Worm (Caenorhabditis elegans) whole organism, L3 larva: ENCODE measurements around the gene cpf-1.

Experiments
- ZK546.5 ChIP-seq: sonication (generic microtip); optimal IDR thresholded peaks from 2 replicates; lab custom pipeline; 2017; ENCODE audit warnings: missing biosample characterization, missing genetic modification characterization
- aly-2 ChIP-seq: fragments of 150-350 bp; optimal IDR thresholded peaks from 2 replicates; lab custom pipeline; 2014; ENCODE audit warnings: missing biosample characterization, missing genetic modification characterization
- ama-1 ChIP-seq: fragments of 150-350 bp; optimal IDR thresholded peaks from 2 replicates; lab custom pipeline; 2018
- ceh-9 ChIP-seq: sonication (generic microtip); optimal IDR thresholded peaks from 2 replicates; lab custom pipeline; 2018; ENCODE audit warnings: missing biosample characterization, missing genetic modification characterization
- daf-12 ChIP-seq: fragments of 150-350 bp; optimal IDR thresholded peaks from 2 replicates; lab custom pipeline; 2014; ENCODE audit warnings: missing biosample characterization, missing genetic modification reagents, missing genetic modification characterization
- egl-27 ChIP-seq: sonication (generic microtip); optimal IDR thresholded peaks from 4 replicates; lab custom pipeline; 2017; ENCODE audit warnings: missing biosample characterization, missing genetic modification reagents, missing genetic modification characterization
- elt-1 ChIP-seq: fragments of 150-350 bp; optimal IDR thresholded peaks from 2 replicates; lab custom pipeline; 2014; ENCODE audit warnings: missing biosample characterization, missing genetic modification characterization
- elt-2 ChIP-seq: sonication (generic microtip); optimal IDR thresholded peaks from 2 replicates; lab custom pipeline; 2016; ENCODE audit warnings: missing genetic modification reagents, mild to moderate bottlenecking, missing genetic modification characterization, missing compliant biosample characterization
- elt-3 ChIP-seq, 3 experiments: fragments of 150-350 bp in 1 of 3; sonication (generic microtip) in 2 of 3; optimal IDR thresholded peaks; 2 replicates in 2 of 3; 4 replicates in 1 of 3; lab custom pipeline; 2014 to 2017; ENCODE audit warnings: missing biosample characterization in 3 of 3, missing genetic modification characterization in 3 of 3
- eor-1 ChIP-seq, 2 experiments: fragments of 150-350 bp; optimal IDR thresholded peaks; 2 replicates each; lab custom pipeline; 2014 to 2018; ENCODE audit warnings: missing biosample characterization in 2 of 2, missing genetic modification characterization in 2 of 2
- fkh-2 ChIP-seq: fragments of 150-350 bp; optimal IDR thresholded peaks from 2 replicates; lab custom pipeline; 2014; ENCODE audit warnings: missing biosample characterization, missing genetic modification reagents, missing genetic modification characterization
- hmg-11 ChIP-seq: sonication (generic microtip); optimal IDR thresholded peaks from 2 replicates; lab custom pipeline; 2016; ENCODE audit warnings: missing genetic modification characterization, missing compliant biosample characterization
- jun-1 ChIP-seq: fragments of 150-350 bp; optimal IDR thresholded peaks from 2 replicates; lab custom pipeline; 2014; ENCODE audit warnings: missing biosample characterization, missing genetic modification reagents, missing genetic modification characterization
- lin-15B ChIP-seq: fragments of 150-350 bp; optimal IDR thresholded peaks from 2 replicates; lab custom pipeline; 2014; ENCODE audit warnings: missing biosample characterization, missing genetic modification characterization
- lsy-12 ChIP-seq: sonication (generic microtip); optimal IDR thresholded peaks from 2 replicates; lab custom pipeline; 2016; ENCODE audit warnings: mild to moderate bottlenecking, missing genetic modification characterization, missing compliant biosample characterization
- mdl-1 ChIP-seq: fragments of 150-350 bp; optimal IDR thresholded peaks from 2 replicates; lab custom pipeline; 2014; ENCODE audit warnings: missing biosample characterization, missing genetic modification characterization
- mml-1 ChIP-seq: fragments of 150-350 bp; sonication (generic microtip); optimal IDR thresholded peaks from 3 replicates; lab custom pipeline; 2014; ENCODE audit warnings: missing biosample characterization, missing genetic modification characterization
- nfya-1 ChIP-seq: sonication (generic microtip); optimal IDR thresholded peaks from 2 replicates; lab custom pipeline; 2017; ENCODE audit warnings: missing genetic modification characterization, mild to moderate bottlenecking, missing compliant biosample characterization, antibody characterized with exemption, moderate library complexity; ENCODE audit not compliant: insufficient read depth
- nhr-11 ChIP-seq: fragments of 150-350 bp; optimal IDR thresholded peaks from 2 replicates; lab custom pipeline; 2014; ENCODE audit warnings: missing biosample characterization, missing genetic modification characterization
- nhr-23 ChIP-seq: fragments of 150-350 bp; optimal IDR thresholded peaks from 2 replicates; lab custom pipeline; 2014; ENCODE audit warnings: missing biosample characterization, missing genetic modification reagents, missing genetic modification characterization
- nhr-237 ChIP-seq: fragments of 150-350 bp; optimal IDR thresholded peaks from 2 replicates; lab custom pipeline; 2014; ENCODE audit warnings: missing biosample characterization, missing genetic modification characterization
- nhr-25 ChIP-seq: sonication (generic microtip); optimal IDR thresholded peaks from 2 replicates; lab custom pipeline; 2017; ENCODE audit warnings: missing biosample characterization, missing genetic modification characterization
- nhr-28 ChIP-seq: fragments of 150-350 bp; optimal IDR thresholded peaks from 2 replicates; lab custom pipeline; 2014; ENCODE audit warnings: missing biosample characterization, missing genetic modification characterization
- nhr-43 ChIP-seq: sonication (generic microtip); optimal IDR thresholded peaks from 2 replicates; lab custom pipeline; 2016; ENCODE audit warnings: mild to moderate bottlenecking, missing genetic modification characterization, missing compliant biosample characterization; ENCODE audit not compliant: poor library complexity, severe bottlenecking
- nhr-67 ChIP-seq: fragments of 150-350 bp; optimal IDR thresholded peaks from 2 replicates; lab custom pipeline; 2014; ENCODE audit warnings: missing biosample characterization, missing genetic modification characterization
- nhr-76 ChIP-seq: fragments of 150-350 bp; sonication (generic microtip); optimal IDR thresholded peaks from 5 replicates; lab custom pipeline; 2014; ENCODE audit warnings: missing biosample characterization, missing genetic modification characterization
- nhr-77 ChIP-seq: fragments of 150-350 bp; optimal IDR thresholded peaks from 2 replicates; lab custom pipeline; 2014; ENCODE audit warnings: missing biosample characterization, missing genetic modification characterization
- pha-4 ChIP-seq: fragments of 150-350 bp; optimal IDR thresholded peaks from 2 replicates; lab custom pipeline; 2014; ENCODE audit warnings: missing biosample characterization, missing genetic modification reagents, missing genetic modification characterization
- pqm-1 ChIP-seq: fragments of 150-350 bp; optimal IDR thresholded peaks from 2 replicates; lab custom pipeline; 2017; ENCODE audit warnings: missing biosample characterization, missing genetic modification characterization, inconsistent platforms
- sea-2 ChIP-seq: fragments of 150-350 bp; sonication (generic microtip); optimal IDR thresholded peaks from 4 replicates; lab custom pipeline; 2014; ENCODE audit warnings: missing biosample characterization, missing genetic modification reagents, missing genetic modification characterization
- skn-1 ChIP-seq: fragments of 150-350 bp; optimal IDR thresholded peaks from 2 replicates; lab custom pipeline; 2014; ENCODE audit warnings: missing biosample characterization, missing genetic modification characterization
- snpc-4 ChIP-seq: fragments of 150-350 bp; optimal IDR thresholded peaks from 2 replicates; lab custom pipeline; 2014; ENCODE audit warnings: missing biosample characterization, missing genetic modification characterization
- tbx-2 ChIP-seq: sonication (generic microtip); optimal IDR thresholded peaks from 2 replicates; lab custom pipeline; 2016; ENCODE audit warnings: mild to moderate bottlenecking, missing genetic modification characterization, missing compliant biosample characterization
- unc-39 ChIP-seq: sonication (generic microtip); optimal IDR thresholded peaks from 4 replicates; lab custom pipeline; 2017; ENCODE audit warnings: missing biosample characterization, missing genetic modification characterization
- unc-62 ChIP-seq: fragments of 150-350 bp; sonication (generic microtip); optimal IDR thresholded peaks from 4 replicates; lab custom pipeline; 2014; ENCODE audit warnings: missing biosample characterization, missing genetic modification reagents, missing genetic modification characterization
- zag-1 ChIP-seq: fragments of 150-350 bp; optimal IDR thresholded peaks from 2 replicates; lab custom pipeline; 2014; ENCODE audit warnings: missing biosample characterization, missing genetic modification characterization
- ztf-4 ChIP-seq: fragments of 150-350 bp; optimal IDR thresholded peaks from 2 replicates; lab custom pipeline; 2014; ENCODE audit warnings: missing biosample characterization, missing genetic modification characterization

The cpf-1 gene

DNA sequence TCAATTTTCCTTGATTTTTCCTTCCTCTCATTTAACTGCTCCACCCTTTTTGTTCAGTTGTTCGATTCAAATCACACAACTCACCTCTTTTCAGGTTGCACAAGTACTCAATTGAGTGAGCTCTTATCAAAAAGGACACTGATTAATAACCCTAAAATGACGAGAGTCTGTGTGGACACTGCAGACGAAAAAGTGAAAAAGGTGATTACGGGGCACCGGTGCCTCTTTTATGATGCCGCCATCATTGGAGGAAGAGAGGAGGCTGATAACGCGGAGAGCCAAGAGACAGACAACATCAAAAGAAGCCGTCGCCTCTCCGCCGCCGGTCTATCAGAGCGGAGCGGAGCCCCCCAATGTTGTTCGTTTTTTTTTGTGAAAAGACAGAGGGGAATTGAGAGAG is 22.9 kb upstream of the cpf-1 start, which contains the start of gene sptf-2:
Gene sptf-2, plus strand, starts transcription at position 297 of the 400 bp plus-strand sequence.
- TF ChIP-seq lsy-12 (tag; lab: Kevin White, UChicago): no peak
- TF ChIP-seq nhr-237: no peak
- no peak for TF ChIP-seq ceh-9 (tag; lab: Kevin White, UChicago)
- TF ChIP-seq nhr-77: no peak
- no peak for TF ChIP-seq mdl-1 (tag; lab: Kevin White, UChicago)
- no peak for TF ChIP-seq nhr-43 (tag; lab: Kevin White, UChicago)
- peak; percentile 75 for TF ChIP-seq jun-1 (tag; lab: Kevin White, UChicago)
- TF ChIP-seq aly-2 (tag; lab: Kevin White, UChicago): no peak
- TF ChIP-seq elt-2: peak; percentile 98
- TF ChIP-seq sea-2 (GFP tag; lab: Kevin White, UChicago): no peak
- no peak for TF ChIP-seq ZK546.5
- TF ChIP-seq lin-15B: no peak
- TF ChIP-seq pqm-1 (tag; lab: Kevin White, UChicago): peak; percentile 88
- TF ChIP-seq pha-4 (tag; lab: Kevin White, UChicago): peak; percentile 34
- no peak for TF ChIP-seq hmg-11
- TF ChIP-seq unc-62 (GFP tag; lab: Kevin White, UChicago): no peak
- TF ChIP-seq nhr-25 (tag; lab: Kevin White, UChicago): no peak
- peak; percentile 16 for TF ChIP-seq nfya-1
- TF ChIP-seq daf-12: no peak
- no peak for TF ChIP-seq ztf-4 (tag; lab: Kevin White, UChicago)
- no peak for TF ChIP-seq mml-1 (tag; lab: Kevin White, UChicago)
- TF ChIP-seq eor-1 (tag; optimal IDR thresholded peaks at IDR 0.05; lab: Kevin White, UChicago): no peak
- TF ChIP-seq skn-1: peak; percentile 17
- TF ChIP-seq nhr-76: no peak
- TF ChIP-seq, all 47 proteins: peak for 6

DNA sequence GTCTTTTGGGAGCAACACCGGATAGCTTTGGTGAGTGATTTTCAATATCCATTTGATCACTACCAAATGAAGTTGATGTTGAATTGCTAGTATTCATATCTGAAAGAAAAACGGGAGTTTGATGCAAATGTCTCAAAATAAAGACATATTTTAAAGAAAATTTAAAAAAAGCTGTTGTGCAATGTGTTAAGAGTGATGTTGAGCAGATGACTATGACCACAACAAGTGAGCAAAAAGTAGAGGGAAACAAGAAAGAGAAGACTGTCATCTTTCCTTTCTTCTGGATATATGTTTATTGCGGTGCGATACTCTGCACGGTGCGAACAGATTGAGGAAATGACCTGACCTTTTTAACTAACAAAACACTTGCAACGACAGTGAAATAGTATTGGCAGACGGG is 21.2 kb upstream of the cpf-1 start, which contains the start of gene T22C8.4:
Gene T22C8.4, minus strand, starts transcription at position 101 of the 400 bp plus-strand sequence.
- TF ChIP-seq ama-1 (lab: Kevin White, UChicago) (no peak), nhr-23 (tag; lab: Kevin White, UChicago) (no peak), snpc-4 (no peak), nhr-67 (tag; lab: Kevin White, UChicago) (no peak), skn-1 (no peak), unc-39 (no peak), zag-1 (tag; lab: Kevin White, UChicago) (no peak)

ce11 chrII:8621883-8622282 is 19.6 kb upstream of the cpf-1 start, which contains the start of gene T22C8.3:
T22C8.3 (minus strand) TSS chrII:8621983.
- no peak for TF ChIP-seq mdl-1 (tag; lab: Kevin White, UChicago)
- TF ChIP-seq unc-39: no peak
- TF ChIP-seq pha-4 (tag; lab: Kevin White, UChicago): peak; percentile 10

- TF ChIP-seq fkh-2 (tag; lab: Kevin White, UChicago) (no peak), zag-1 (tag; lab: Kevin White, UChicago) (no peak)
These were observed 15.3 kb upstream of the cpf-1 start, which contains the start of gene chhy-1 for ce11 chrII:8617516-8617915. chhy-1 (minus strand) TSS chrII:8617616.

DNA sequence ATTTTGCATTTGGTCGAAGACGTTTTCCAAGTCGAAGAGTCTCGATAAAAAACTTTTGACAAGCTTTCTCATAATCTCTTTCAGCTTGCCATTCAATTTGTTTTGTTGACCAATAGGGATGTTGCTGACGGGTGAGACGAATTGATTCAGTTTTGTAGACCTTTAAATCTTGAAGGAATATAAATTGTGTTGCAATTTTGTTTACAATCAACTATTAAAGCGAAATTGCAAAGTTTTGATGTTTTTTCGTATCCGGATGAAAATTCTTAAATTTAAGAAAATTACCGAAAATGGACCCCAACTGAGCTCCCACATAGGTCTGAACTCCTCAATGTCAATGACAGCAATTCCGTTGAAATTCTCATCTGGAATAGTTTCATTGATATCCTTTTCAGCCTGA is 13.9 kb upstream of the cpf-1 start:
- TF ChIP-seq nhr-28 (tag; lab: Kevin White, UChicago) (no peak), pha-4 (tag; lab: Kevin White, UChicago) (no peak), nhr-11 (tag; lab: Kevin White, UChicago) (no peak), elt-3 (tag; optimal IDR thresholded peaks at IDR 0.05; lab: Kevin White, UChicago) (no peak), aly-2 (tag; lab: Kevin White, UChicago) (no peak), fkh-2 (tag; lab: Kevin White, UChicago) (no peak), tbx-2 (tag; lab: Kevin White, UChicago) (no peak), nhr-77 (no peak), nfya-1 (no peak), egl-27 (tag; lab: Kevin White, UChicago) (no peak), unc-62 (GFP tag; lab: Kevin White, UChicago) (no peak), ama-1 (lab: Kevin White, UChicago) (no peak), elt-1 (no peak), eor-1 (tag; optimal IDR thresholded peaks at IDR 0.05; lab: Kevin White, UChicago) (no peak)
- TF ChIP-seq, all 47 proteins: peak for 0
